Worm (Caenorhabditis elegans) whole organism, L3 larva: ENCODE results near the gene T14G8.4.

Experiments
- R02D3.7 ChIP-seq: fragments of 150-350 bp; optimal IDR thresholded peaks from 2 replicates; lab custom pipeline; 2014; ENCODE audit warnings: missing biosample characterization, missing genetic modification characterization
- ZK546.5 ChIP-seq: sonication (generic microtip); optimal IDR thresholded peaks from 2 replicates; lab custom pipeline; 2017; ENCODE audit warnings: missing biosample characterization, missing genetic modification characterization
- ceh-16 ChIP-seq: sonication (generic microtip); optimal IDR thresholded peaks from 2 replicates; lab custom pipeline; 2017; ENCODE audit warnings: missing biosample characterization, missing genetic modification characterization
- ceh-28 ChIP-seq: fragments of 150-350 bp; optimal IDR thresholded peaks from 2 replicates; lab custom pipeline; 2014; ENCODE audit warnings: missing biosample characterization, missing genetic modification reagents, missing genetic modification characterization
- ceh-9 ChIP-seq: sonication (generic microtip); optimal IDR thresholded peaks from 2 replicates; lab custom pipeline; 2018; ENCODE audit warnings: missing biosample characterization, missing genetic modification characterization
- egl-27 ChIP-seq: sonication (generic microtip); optimal IDR thresholded peaks from 4 replicates; lab custom pipeline; 2017; ENCODE audit warnings: missing biosample characterization, missing genetic modification reagents, missing genetic modification characterization
- egl-5 ChIP-seq: fragments of 150-350 bp; optimal IDR thresholded peaks from 2 replicates; lab custom pipeline; 2017; ENCODE audit warnings: missing biosample characterization, missing genetic modification reagents, missing genetic modification characterization, inconsistent platforms
- elt-2 ChIP-seq: sonication (generic microtip); optimal IDR thresholded peaks from 2 replicates; lab custom pipeline; 2016; ENCODE audit warnings: missing genetic modification reagents, mild to moderate bottlenecking, missing genetic modification characterization, missing compliant biosample characterization
- elt-3 ChIP-seq, 3 experiments: fragments of 150-350 bp in 1 of 3; sonication (generic microtip) in 2 of 3; optimal IDR thresholded peaks; 2 replicates in 2 of 3; 4 replicates in 1 of 3; lab custom pipeline; 2014 to 2017; ENCODE audit warnings: missing biosample characterization in 3 of 3, missing genetic modification characterization in 3 of 3
- eor-1 ChIP-seq, 2 experiments: fragments of 150-350 bp; optimal IDR thresholded peaks; 2 replicates each; lab custom pipeline; 2014 to 2018; ENCODE audit warnings: missing biosample characterization in 2 of 2, missing genetic modification characterization in 2 of 2
- fkh-2 ChIP-seq: fragments of 150-350 bp; optimal IDR thresholded peaks from 2 replicates; lab custom pipeline; 2014; ENCODE audit warnings: missing biosample characterization, missing genetic modification reagents, missing genetic modification characterization
- hmg-11 ChIP-seq: sonication (generic microtip); optimal IDR thresholded peaks from 2 replicates; lab custom pipeline; 2016; ENCODE audit warnings: missing genetic modification characterization, missing compliant biosample characterization
- jun-1 ChIP-seq: fragments of 150-350 bp; optimal IDR thresholded peaks from 2 replicates; lab custom pipeline; 2014; ENCODE audit warnings: missing biosample characterization, missing genetic modification reagents, missing genetic modification characterization
- lin-15B ChIP-seq: fragments of 150-350 bp; optimal IDR thresholded peaks from 2 replicates; lab custom pipeline; 2014; ENCODE audit warnings: missing biosample characterization, missing genetic modification characterization
- lin-39 ChIP-seq: fragments of 150-350 bp; optimal IDR thresholded peaks from 2 replicates; lab custom pipeline; 2018; ENCODE audit warnings: missing biosample characterization, missing genetic modification reagents, missing genetic modification characterization
- lsy-12 ChIP-seq: sonication (generic microtip); optimal IDR thresholded peaks from 2 replicates; lab custom pipeline; 2016; ENCODE audit warnings: mild to moderate bottlenecking, missing genetic modification characterization, missing compliant biosample characterization
- mdl-1 ChIP-seq: fragments of 150-350 bp; optimal IDR thresholded peaks from 2 replicates; lab custom pipeline; 2014; ENCODE audit warnings: missing biosample characterization, missing genetic modification characterization
- nfya-1 ChIP-seq: sonication (generic microtip); optimal IDR thresholded peaks from 2 replicates; lab custom pipeline; 2017; ENCODE audit warnings: missing genetic modification characterization, mild to moderate bottlenecking, missing compliant biosample characterization, antibody characterized with exemption, moderate library complexity; ENCODE audit not compliant: insufficient read depth
- nhr-11 ChIP-seq: fragments of 150-350 bp; optimal IDR thresholded peaks from 2 replicates; lab custom pipeline; 2014; ENCODE audit warnings: missing biosample characterization, missing genetic modification characterization
- nhr-12 ChIP-seq: fragments of 150-350 bp; optimal IDR thresholded peaks from 2 replicates; lab custom pipeline; 2014; ENCODE audit warnings: missing biosample characterization, missing genetic modification characterization
- nhr-23 ChIP-seq: fragments of 150-350 bp; optimal IDR thresholded peaks from 2 replicates; lab custom pipeline; 2014; ENCODE audit warnings: missing biosample characterization, missing genetic modification reagents, missing genetic modification characterization
- nhr-237 ChIP-seq: fragments of 150-350 bp; optimal IDR thresholded peaks from 2 replicates; lab custom pipeline; 2014; ENCODE audit warnings: missing biosample characterization, missing genetic modification characterization
- nhr-25 ChIP-seq: sonication (generic microtip); optimal IDR thresholded peaks from 2 replicates; lab custom pipeline; 2017; ENCODE audit warnings: missing biosample characterization, missing genetic modification characterization
- nhr-43 ChIP-seq: sonication (generic microtip); optimal IDR thresholded peaks from 2 replicates; lab custom pipeline; 2016; ENCODE audit warnings: mild to moderate bottlenecking, missing genetic modification characterization, missing compliant biosample characterization; ENCODE audit not compliant: poor library complexity, severe bottlenecking
- nhr-67 ChIP-seq: fragments of 150-350 bp; optimal IDR thresholded peaks from 2 replicates; lab custom pipeline; 2014; ENCODE audit warnings: missing biosample characterization, missing genetic modification characterization
- nhr-76 ChIP-seq: fragments of 150-350 bp; sonication (generic microtip); optimal IDR thresholded peaks from 5 replicates; lab custom pipeline; 2014; ENCODE audit warnings: missing biosample characterization, missing genetic modification characterization
- nhr-77 ChIP-seq: fragments of 150-350 bp; optimal IDR thresholded peaks from 2 replicates; lab custom pipeline; 2014; ENCODE audit warnings: missing biosample characterization, missing genetic modification characterization
- pha-4 ChIP-seq: fragments of 150-350 bp; optimal IDR thresholded peaks from 2 replicates; lab custom pipeline; 2014; ENCODE audit warnings: missing biosample characterization, missing genetic modification reagents, missing genetic modification characterization
- pqm-1 ChIP-seq: fragments of 150-350 bp; optimal IDR thresholded peaks from 2 replicates; lab custom pipeline; 2017; ENCODE audit warnings: missing biosample characterization, missing genetic modification characterization, inconsistent platforms
- sea-2 ChIP-seq: fragments of 150-350 bp; sonication (generic microtip); optimal IDR thresholded peaks from 4 replicates; lab custom pipeline; 2014; ENCODE audit warnings: missing biosample characterization, missing genetic modification reagents, missing genetic modification characterization
- skn-1 ChIP-seq: fragments of 150-350 bp; optimal IDR thresholded peaks from 2 replicates; lab custom pipeline; 2014; ENCODE audit warnings: missing biosample characterization, missing genetic modification characterization
- snpc-4 ChIP-seq: fragments of 150-350 bp; optimal IDR thresholded peaks from 2 replicates; lab custom pipeline; 2014; ENCODE audit warnings: missing biosample characterization, missing genetic modification characterization
- unc-39 ChIP-seq: sonication (generic microtip); optimal IDR thresholded peaks from 4 replicates; lab custom pipeline; 2017; ENCODE audit warnings: missing biosample characterization, missing genetic modification characterization
- zag-1 ChIP-seq: fragments of 150-350 bp; optimal IDR thresholded peaks from 2 replicates; lab custom pipeline; 2014; ENCODE audit warnings: missing biosample characterization, missing genetic modification characterization
- ztf-4 ChIP-seq: fragments of 150-350 bp; optimal IDR thresholded peaks from 2 replicates; lab custom pipeline; 2014; ENCODE audit warnings: missing biosample characterization, missing genetic modification characterization

The T14G8.4 gene

DNA sequence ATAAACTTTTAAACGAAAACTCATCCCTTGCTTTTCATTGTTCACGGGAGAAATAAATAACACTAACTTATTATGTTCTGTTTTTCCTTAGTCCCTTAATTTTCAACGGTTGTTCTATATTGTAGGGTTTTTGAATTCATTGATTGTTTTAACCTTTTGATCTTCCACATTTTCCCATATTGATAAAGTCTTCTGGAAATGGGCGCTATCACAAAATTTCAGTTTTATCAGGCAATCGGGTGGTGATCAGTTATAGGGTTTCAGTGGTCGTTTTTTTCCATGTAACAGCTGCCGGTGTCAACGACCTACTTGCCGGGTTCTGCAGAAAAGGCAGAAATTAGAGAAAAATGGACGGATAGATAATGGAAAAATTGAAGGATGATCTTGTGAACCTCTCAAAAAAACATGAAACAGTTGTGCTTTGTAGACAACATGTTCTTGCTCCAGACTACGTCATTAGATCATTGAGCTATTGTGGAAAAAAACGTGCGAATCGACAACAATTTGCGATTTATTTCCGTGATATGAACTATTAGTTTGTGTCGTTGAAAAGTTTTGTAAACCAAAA lies 6.2 kb upstream of the T14G8.4 start:
- peak; percentile 63 for TF ChIP-seq pqm-1
- no peak for TF ChIP-seq fkh-2 (tag; lab: Kevin White, UChicago)
- TF ChIP-seq nhr-76 (tag; lab: Kevin White, UChicago) = no peak
- TF ChIP-seq lin-39 (tag; lab: Kevin White, UChicago) = peak; percentile 28
- no peak for TF ChIP-seq snpc-4 (tag; lab: Kevin White, UChicago)
- peak; percentile 19 for TF ChIP-seq egl-5
- no peak for TF ChIP-seq egl-27 (tag; lab: Kevin White, UChicago)
- peak; percentile 31 for TF ChIP-seq nfya-1
- TF ChIP-seq R02D3.7 (tag; lab: Kevin White, UChicago) = no peak
- no peak for TF ChIP-seq nhr-23 (tag; lab: Kevin White, UChicago)
- no peak for TF ChIP-seq hmg-11
- TF ChIP-seq ceh-28 (tag; lab: Kevin White, UChicago) = peak; percentile 5
- peak; percentile 70 for TF ChIP-seq elt-2

DNA sequence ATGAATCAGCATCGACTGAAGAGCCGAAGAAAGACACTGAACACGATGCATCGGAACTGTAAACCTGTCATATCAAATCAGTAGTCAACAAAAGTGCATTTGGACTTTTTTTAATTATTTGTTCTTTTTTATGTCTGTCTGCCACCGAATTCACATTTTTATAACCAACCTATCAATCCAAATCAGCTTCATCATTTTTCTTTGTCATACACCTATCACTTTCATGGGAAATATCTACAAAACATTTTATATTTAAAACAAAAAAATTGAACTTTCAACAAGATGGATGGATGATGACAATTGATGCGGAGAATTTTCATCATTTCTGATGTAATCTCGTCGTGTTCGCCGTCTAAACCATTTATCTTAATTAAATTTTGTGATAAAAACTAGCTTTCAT lies 5.7 kb upstream of the T14G8.4 start:
- TF ChIP-seq pqm-1 (peak; percentile 32), elt-3 (tag; optimal IDR thresholded peaks at IDR 0.05; lab: Kevin White, UChicago) (no peak), elt-2 (peak; percentile 20), skn-1 (tag; lab: Kevin White, UChicago) (peak; percentile 14)

ce11 chrX:12863262-12863661 lies 434 bp downstream of the T14G8.4 start:
- TF ChIP-seq sea-2 (GFP tag; lab: Kevin White, UChicago) = no peak
- no peak for TF ChIP-seq mdl-1 (tag; lab: Kevin White, UChicago)
- TF ChIP-seq nhr-67 (tag; lab: Kevin White, UChicago) = no peak
- TF ChIP-seq nhr-43 (tag; lab: Kevin White, UChicago) = no peak
- no peak for TF ChIP-seq lin-15B

- TF ChIP-seq jun-1 (tag; lab: Kevin White, UChicago) (no peak), nhr-12 (tag; lab: Kevin White, UChicago) (no peak), nhr-23 (tag; lab: Kevin White, UChicago) (no peak), sea-2 (GFP tag; lab: Kevin White, UChicago) (no peak), zag-1 (tag; lab: Kevin White, UChicago) (no peak), nhr-11 (tag; lab: Kevin White, UChicago) (no peak), lsy-12 (tag; lab: Kevin White, UChicago) (no peak), ceh-9 (tag; lab: Kevin White, UChicago) (no peak), hmg-11 (no peak), eor-1 (tag; optimal IDR thresholded peaks at IDR 0.05; lab: Kevin White, UChicago) (no peak)
Observed at ce11 chrX:12862509-12862908, 1.2 kb downstream of the T14G8.4 start, which contains the start of gene T14G8.6. TSS of gene T14G8.6 (minus strand) at chrX:12862846.

DNA sequence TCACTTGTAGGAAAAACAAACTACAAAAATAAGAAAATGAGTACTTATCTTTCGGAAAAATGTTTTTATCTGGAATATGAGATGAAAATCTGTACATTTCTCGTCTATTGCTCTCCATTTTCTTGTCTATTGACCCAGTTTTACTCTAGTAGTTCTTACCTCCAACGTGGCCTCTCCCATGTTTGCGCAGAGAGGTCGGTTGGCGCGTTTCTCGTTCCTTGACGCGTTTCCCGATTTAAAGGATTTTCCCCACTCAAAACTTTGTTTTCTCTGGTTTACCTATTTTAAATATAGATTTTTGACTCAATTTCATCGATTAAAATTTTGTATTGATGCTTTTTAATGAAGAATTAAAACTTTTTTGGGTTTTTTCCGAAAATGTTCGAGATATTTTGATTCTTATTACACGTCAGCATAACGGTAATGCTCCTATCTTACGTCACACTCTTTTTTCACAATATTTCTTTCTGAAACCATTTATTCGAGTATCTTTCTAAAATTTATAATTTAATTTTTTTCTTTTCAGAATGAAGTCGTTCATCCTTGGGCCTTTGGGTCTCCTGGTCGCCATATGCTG lies 2.9 kb downstream of the T14G8.4 start, which contains the start of gene T14G8.3:
T14G8.3 (plus strand) TSS at position 527 of the 577 bp plus-strand sequence.
- TF ChIP-seq hmg-11 = peak; percentile 48
- TF ChIP-seq ceh-16 = no peak
- TF ChIP-seq ceh-28 (tag; lab: Kevin White, UChicago) = peak; percentile 12
- peak; percentile 48 for TF ChIP-seq elt-2
- TF ChIP-seq ZK546.5 (tag; lab: Kevin White, UChicago) = no peak
- peak; percentile 38 for TF ChIP-seq nhr-25
- no peak for TF ChIP-seq nhr-237 (tag; lab: Kevin White, UChicago)
- TF ChIP-seq nfya-1 = peak; percentile 53
- peak; percentile 40 for TF ChIP-seq lin-15B
- TF ChIP-seq pha-4 (tag; lab: Kevin White, UChicago) = peak; percentile 88
- TF ChIP-seq ztf-4 (tag; lab: Kevin White, UChicago) = no peak
- TF ChIP-seq nhr-77 (tag; lab: Kevin White, UChicago) = no peak
- TF ChIP-seq unc-39 (tag; lab: Kevin White, UChicago) = no peak
- peak; percentile 95 for TF ChIP-seq nhr-23 (tag; lab: Kevin White, UChicago)
